Worm (Caenorhabditis elegans) whole organism, L1 larva: ENCODE data around the gene Y16B4A.2.

Source experiments
- alr-1 ChIP-seq: fragments of 200-800 bp; sonication (Bioruptor generic); optimal IDR thresholded peaks from 2 replicates; lab custom pipeline; 2018; ENCODE audit warnings: borderline replicate concordance, mild to moderate bottlenecking, missing genetic modification characterization, missing compliant biosample characterization
- efl-3 ChIP-seq: fragments of 200-800 bp; sonication (Bioruptor generic); optimal IDR thresholded peaks from 2 replicates; lab custom pipeline; 2018; ENCODE audit warnings: mild to moderate bottlenecking, missing genetic modification characterization, missing compliant biosample characterization
- fos-1 ChIP-seq: fragments of 150-350 bp; optimal IDR thresholded peaks from 2 replicates; lab custom pipeline; 2014; ENCODE audit warnings: missing biosample characterization, missing genetic modification characterization
- jun-1 ChIP-seq: fragments of 150-350 bp; optimal IDR thresholded peaks from 2 replicates; lab custom pipeline; 2014; ENCODE audit warnings: missing biosample characterization, missing genetic modification reagents, missing genetic modification characterization
- lin-35 ChIP-seq, 2 experiments: fragments of 150-350 bp; optimal IDR thresholded peaks; 2 replicates each; lab custom pipeline; 2014; ENCODE audit warnings: missing biosample characterization in 2 of 2, missing genetic modification characterization in 2 of 2, missing genetic modification reagents in 2 of 2
- mef-2 ChIP-seq: fragments of 150-350 bp; optimal IDR thresholded peaks from 2 replicates; lab custom pipeline; 2014; ENCODE audit warnings: missing biosample characterization, missing genetic modification characterization
- nhr-11 ChIP-seq: fragments of 150-350 bp; optimal IDR thresholded peaks from 2 replicates; lab custom pipeline; 2014; ENCODE audit warnings: missing biosample characterization, missing genetic modification characterization
- nhr-12 ChIP-seq: sonication (generic microtip); optimal IDR thresholded peaks from 2 replicates; lab custom pipeline; 2017; ENCODE audit warnings: missing biosample characterization, missing genetic modification characterization
- nhr-20 ChIP-seq: sonication (generic microtip); optimal IDR thresholded peaks from 2 replicates; lab custom pipeline; 2016; ENCODE audit warnings: mild to moderate bottlenecking, missing genetic modification characterization, missing compliant biosample characterization
- nhr-76 ChIP-seq: sonication (generic microtip); optimal IDR thresholded peaks from 2 replicates; lab custom pipeline; 2017; ENCODE audit warnings: missing biosample characterization, missing genetic modification characterization
- pag-3 ChIP-seq: sonication (generic microtip); optimal IDR thresholded peaks from 2 replicates; lab custom pipeline; 2017; ENCODE audit warnings: missing genetic modification characterization, mild to moderate bottlenecking, missing compliant biosample characterization, antibody characterized with exemption, borderline replicate concordance; ENCODE audit not compliant: insufficient read depth
- rnt-1 ChIP-seq: sonication (generic microtip); optimal IDR thresholded peaks from 2 replicates; lab custom pipeline; 2016; ENCODE audit warnings: mild to moderate bottlenecking, missing genetic modification characterization, moderate library complexity, missing compliant biosample characterization
- skn-1 ChIP-seq: fragments of 150-350 bp; optimal IDR thresholded peaks from 2 replicates; lab custom pipeline; 2014; ENCODE audit warnings: missing biosample characterization, missing genetic modification characterization
- unc-62 ChIP-seq: fragments of 150-350 bp; optimal IDR thresholded peaks from 2 replicates; lab custom pipeline; 2014; ENCODE audit warnings: missing biosample characterization, missing genetic modification reagents, missing genetic modification characterization

DNA sequence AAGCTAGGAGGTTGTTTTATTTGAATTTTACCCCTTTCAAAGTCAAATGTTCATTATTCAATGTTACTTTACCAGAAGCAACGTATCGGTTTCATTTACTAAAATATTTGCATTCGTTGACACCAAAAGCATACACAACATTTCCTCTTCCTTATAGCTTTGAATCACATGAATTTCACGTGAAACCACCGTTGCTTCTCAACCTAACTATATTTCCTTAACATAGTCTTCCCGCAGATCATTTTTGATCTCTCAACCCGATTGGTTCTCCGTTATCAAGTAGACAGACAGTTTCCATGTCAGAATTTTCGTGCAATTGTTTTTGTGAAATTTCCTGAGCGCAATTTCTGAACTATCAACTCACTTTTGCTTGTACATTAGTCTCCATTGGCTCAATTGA, 38.3 kb upstream of the Y16B4A.2 start:
- TF ChIP-seq lin-35 (GFP tag; optimal IDR thresholded peaks at IDR 0.05; lab: Kevin White, UChicago) (peak in 1 of 2 experiments; percentile 16), fos-1 (no peak), rnt-1 (tag; lab: Kevin White, UChicago) (no peak), jun-1 (tag; lab: Kevin White, UChicago) (no peak), alr-1 (tag; lab: Kevin White, UChicago) (no peak), mef-2 (tag; lab: Kevin White, UChicago) (no peak), unc-62 (GFP tag; lab: Kevin White, UChicago) (no peak), nhr-76 (tag; lab: Kevin White, UChicago) (no peak), nhr-12 (no peak), efl-3 (no peak), nhr-11 (tag; lab: Kevin White, UChicago) (no peak), pag-3 (no peak), nhr-20 (peak; percentile 40), skn-1 (tag; lab: Kevin White, UChicago) (no peak)
